Fruit fly (Drosophila melanogaster) whole organism, prepupa: ENCODE measurements around the gene CG8379.
A peak's percentile ranks its signal among the peaks of the same experiment; 100 is the strongest.

Source experiments
- Blimp-1 ChIP-seq: fragments of 200-800 bp; sonication (Bioruptor generic); optimal IDR thresholded peaks from 3 replicates; lab custom pipeline; 2017; ENCODE audit warnings: missing biosample characterization, missing genetic modification characterization, mild to moderate bottlenecking, moderate library complexity, missing genetic modification reagents
- CG11294 ChIP-seq: fragments of 200-800 bp; sonication (Bioruptor generic); IDR thresholded peaks from 2 replicates; pipeline ENCODE4 v1.3.6; 2022; ENCODE audit warnings: missing biosample characterization, missing genetic modification characterization
- CG11902 ChIP-seq: fragments of 200-800 bp; sonication (Bioruptor generic); optimal IDR thresholded peaks from 3 replicates; lab custom pipeline; 2016; ENCODE audit warnings: missing biosample characterization, missing genetic modification characterization
- CG15336 ChIP-seq: fragments of 200-800 bp; sonication (Bioruptor generic); IDR thresholded peaks from 2 replicates; pipeline ENCODE4 v1.3.6; 2022; ENCODE audit warnings: missing biosample characterization, missing genetic modification characterization
- CG16779 ChIP-seq: fragments of 200-800 bp; sonication (Bioruptor generic); optimal IDR thresholded peaks from 3 replicates; lab custom pipeline; 2017; ENCODE audit warnings: missing biosample characterization, mild to moderate bottlenecking, missing genetic modification characterization
- CG3032 ChIP-seq: fragments of 200-800 bp; optimal IDR thresholded peaks from 2 replicates; lab custom pipeline; 2019; ENCODE audit warnings: missing biosample characterization, mild to moderate bottlenecking, missing genetic modification characterization, moderate library complexity
- CG31627 ChIP-seq: fragments of 200-800 bp; sonication (Bioruptor generic); optimal IDR thresholded peaks from 3 replicates; lab custom pipeline; 2016; ENCODE audit warnings: missing biosample characterization, missing genetic modification characterization
- CG3919 ChIP-seq: fragments of 200-800 bp; sonication (Bioruptor generic); optimal IDR thresholded peaks from 3 replicates; lab custom pipeline; 2016; ENCODE audit warnings: missing biosample characterization, missing genetic modification characterization
- CG6276 ChIP-seq: fragments of 200-800 bp; sonication (Bioruptor generic); optimal IDR thresholded peaks from 2 replicates; lab custom pipeline; 2017; ENCODE audit warnings: missing biosample characterization, mild to moderate bottlenecking, missing genetic modification characterization
- CG6808 ChIP-seq: fragments of 200-800 bp; sonication (Bioruptor generic); optimal IDR thresholded peaks from 3 replicates; lab custom pipeline; 2017; ENCODE audit warnings: missing biosample characterization, missing genetic modification characterization, mild to moderate bottlenecking, moderate library complexity, missing genetic modification reagents
- CG6854 ChIP-seq: fragments of 200-800 bp; sonication (Bioruptor generic); optimal IDR thresholded peaks from 2 replicates; lab custom pipeline; 2017; ENCODE audit warnings: missing biosample characterization, mild to moderate bottlenecking, missing genetic modification characterization
- CG7368 ChIP-seq: fragments of 200-800 bp; sonication (Bioruptor generic); optimal IDR thresholded peaks from 3 replicates; lab custom pipeline; 2016; ENCODE audit warnings: missing biosample characterization, missing genetic modification characterization
- CG8119 ChIP-seq: fragments of 200-800 bp; sonication (Bioruptor generic); IDR thresholded peaks from 3 replicates; pipeline ENCODE4 v1.3.6; 2022; ENCODE audit warnings: missing biosample characterization, missing genetic modification characterization
- CG8319 ChIP-seq: fragments of 200-800 bp; sonication (Bioruptor generic); optimal IDR thresholded peaks from 3 replicates; lab custom pipeline; 2016; ENCODE audit warnings: missing biosample characterization, missing genetic modification characterization
- CG8632 ChIP-seq: fragments of 200-800 bp; sonication (Bioruptor generic); optimal IDR thresholded peaks from 3 replicates; lab custom pipeline; 2016; ENCODE audit warnings: missing biosample characterization, missing genetic modification characterization
- CG9139 ChIP-seq: fragments of 200-800 bp; sonication (Bioruptor generic); optimal IDR thresholded peaks from 3 replicates; lab custom pipeline; 2017; ENCODE audit warnings: missing biosample characterization, mild to moderate bottlenecking, missing genetic modification characterization
- Eip75B ChIP-seq: fragments of 200-800 bp; sonication (Bioruptor generic); optimal IDR thresholded peaks from 3 replicates; lab custom pipeline; 2016; ENCODE audit warnings: missing biosample characterization, missing genetic modification characterization
- Eip78C ChIP-seq: fragments of 200-800 bp; sonication (Bioruptor generic); peaks from one replicate; lab custom pipeline; 2016; ENCODE audit warnings: missing biosample characterization, missing genetic modification characterization
- Eip93F ChIP-seq: fragments of 200-800 bp; sonication (Bioruptor generic); optimal IDR thresholded peaks from 2 replicates; lab custom pipeline; 2016; ENCODE audit warnings: missing biosample characterization, mild to moderate bottlenecking, missing genetic modification characterization
- Ets96B ChIP-seq: fragments of 200-800 bp; optimal IDR thresholded peaks from 2 replicates; lab custom pipeline; 2019; ENCODE audit warnings: missing biosample characterization, mild to moderate bottlenecking, missing genetic modification characterization, moderate library complexity
- Met ChIP-seq: fragments of 200-800 bp; sonication (Bioruptor generic); optimal IDR thresholded peaks from 3 replicates; lab custom pipeline; 2016; ENCODE audit warnings: missing biosample characterization, missing genetic modification characterization
- OdsH ChIP-seq: fragments of 200-800 bp; sonication (Bioruptor generic); optimal IDR thresholded peaks from 3 replicates; lab custom pipeline; 2016; ENCODE audit warnings: missing biosample characterization, missing genetic modification characterization
- Sox14 ChIP-seq: fragments of 200-800 bp; sonication (Bioruptor generic); optimal IDR thresholded peaks from 3 replicates; lab custom pipeline; 2016; ENCODE audit warnings: missing biosample characterization, missing genetic modification characterization
- Sox15 ChIP-seq: fragments of 200-800 bp; sonication (Bioruptor generic); optimal IDR thresholded peaks from 3 replicates; lab custom pipeline; 2016; ENCODE audit warnings: missing biosample characterization, missing genetic modification characterization
- achi ChIP-seq: fragments of 200-800 bp; sonication (Bioruptor generic); optimal IDR thresholded peaks from 3 replicates; lab custom pipeline; 2016; ENCODE audit warnings: missing biosample characterization, missing genetic modification characterization
- acj6 ChIP-seq: fragments of 200-800 bp; sonication (Bioruptor generic); optimal IDR thresholded peaks from 3 replicates; lab custom pipeline; 2016; ENCODE audit warnings: missing biosample characterization, missing genetic modification characterization
- cyc ChIP-seq: fragments of 200-800 bp; sonication (Bioruptor generic); optimal IDR thresholded peaks from 3 replicates; lab custom pipeline; 2016; ENCODE audit warnings: missing biosample characterization, missing genetic modification characterization
- eg ChIP-seq: fragments of 200-800 bp; sonication (Bioruptor generic); IDR thresholded peaks from 3 replicates; pipeline ENCODE4 v1.3.6; 2022; ENCODE audit warnings: missing biosample characterization, missing genetic modification characterization
- esn ChIP-seq: fragments of 200-800 bp; sonication (Bioruptor generic); optimal IDR thresholded peaks from 2 replicates; lab custom pipeline; 2016; ENCODE audit warnings: missing biosample characterization, mild to moderate bottlenecking, missing genetic modification characterization, moderate library complexity
- fd59A ChIP-seq: fragments of 200-800 bp; sonication (Bioruptor generic); optimal IDR thresholded peaks from 2 replicates; lab custom pipeline; 2017; ENCODE audit warnings: missing biosample characterization, mild to moderate bottlenecking, missing genetic modification characterization, missing genetic modification reagents
- fd85E ChIP-seq: fragments of 200-800 bp; sonication (Bioruptor generic); optimal IDR thresholded peaks from 3 replicates; lab custom pipeline; 2016; ENCODE audit warnings: missing biosample characterization, missing genetic modification characterization
- fkh ChIP-seq: fragments of 200-800 bp; sonication (Bioruptor generic); optimal IDR thresholded peaks from 3 replicates; lab custom pipeline; 2017; ENCODE audit warnings: missing biosample characterization, mild to moderate bottlenecking, missing genetic modification characterization, moderate library complexity
- lz ChIP-seq: fragments of 200-800 bp; sonication (Bioruptor generic); optimal IDR thresholded peaks from 3 replicates; lab custom pipeline; 2016; ENCODE audit warnings: missing biosample characterization, missing genetic modification characterization
- pdm3 ChIP-seq: fragments of 200-800 bp; sonication (Bioruptor generic); optimal IDR thresholded peaks from 3 replicates; lab custom pipeline; 2016; ENCODE audit warnings: missing biosample characterization, missing genetic modification characterization
- salr ChIP-seq, 2 experiments: fragments of 200-800 bp; sonication (Bioruptor generic); optimal IDR thresholded peaks; 3 replicates each; lab custom pipeline; 2016 to 2018; ENCODE audit warnings: missing biosample characterization in 2 of 2, missing genetic modification characterization in 2 of 2, mild to moderate bottlenecking in 1 of 2
- spab ChIP-seq: fragments of 200-800 bp; sonication (Bioruptor generic); optimal IDR thresholded peaks from 2 replicates; lab custom pipeline; 2017; ENCODE audit warnings: missing biosample characterization, mild to moderate bottlenecking, missing genetic modification characterization, missing genetic modification reagents
- ss ChIP-seq, 2 experiments: fragments of 200-800 bp; sonication (Bioruptor generic); optimal IDR thresholded peaks; 2 replicates in 1 of 2; 3 replicates in 1 of 2; lab custom pipeline; 2017 to 2018; ENCODE audit warnings: mild to moderate bottlenecking in 2 of 2, missing biosample characterization in 2 of 2, missing genetic modification characterization in 2 of 2, moderate library complexity in 1 of 2

CG8379 gene

dm6 chr3R:8812342-8812966, 11.8 kb upstream of the CG8379 start (continued):
- TF ChIP-seq CG6276 (GFP tag; lab: Kevin White, UChicago) (peak; percentile 81), Met (GFP tag; lab: Kevin White, UChicago) (peak; percentile 44), achi (GFP tag; lab: Kevin White, UChicago) (peak; percentile 86), Eip78C (GFP tag; lab: Kevin White, UChicago) (peak; percentile 97), Eip93F (no peak), CG8119 (peak; percentile 93), ss (GFP tag; optimal IDR thresholded peaks at IDR 0.05; lab: Kevin White, UChicago) (peak; percentile 74 to 80), CG8319 (peak; percentile 57), fd59A (peak; percentile 69), salr (GFP tag; optimal IDR thresholded peaks at IDR 0.05; lab: Kevin White, UChicago) (peak; percentile 62 to 80), esn (GFP tag; lab: Kevin White, UChicago) (peak; percentile 68), CG7368 (peak; percentile 76), cyc (GFP tag; lab: Kevin White, UChicago) (peak; percentile 45), Blimp-1 (GFP tag; lab: Kevin White, UChicago) (no peak), Sox15 (GFP tag; lab: Kevin White, UChicago) (peak; percentile 40), lz (GFP tag; lab: Kevin White, UChicago) (peak; percentile 58), CG3919 (GFP tag; lab: Kevin White, UChicago) (peak; percentile 82), CG3032 (tag; lab: Kevin White, UChicago) (peak; percentile 71), CG11902 (GFP tag; lab: Kevin White, UChicago) (peak; percentile 54), CG31627 (GFP tag; lab: Kevin White, UChicago) (peak; percentile 57), CG11294 (peak; percentile 76; the same call in 1 of the 2 replicates), acj6 (GFP tag; lab: Kevin White, UChicago) (peak; percentile 84), pdm3 (GFP tag; lab: Kevin White, UChicago) (peak; percentile 88), CG16779 (peak; percentile 66), CG6854 (no peak)

dm6 chr3R:8813164-8813629, 11.0 kb upstream of the CG8379 start, which contains the start of gene CG9837:
Gene CG9837, minus strand, starts transcription at chr3R:8813579.
- no peak for TF ChIP-seq CG11902 (GFP tag; lab: Kevin White, UChicago)
- TF ChIP-seq CG6854, result no peak
- peak; percentile 4 for TF ChIP-seq fkh (GFP tag; lab: Kevin White, UChicago)
- no peak for TF ChIP-seq CG3032 (tag; lab: Kevin White, UChicago)

- TF ChIP-seq fkh (GFP tag; lab: Kevin White, UChicago) (peak; percentile 55), Eip93F (no peak), CG6808 (peak; percentile 16)
- TF ChIP-seq, all 60 proteins: peak for 2
Measured at dm6 chr3R:8814029-8814647, 10.1 kb upstream of the CG8379 start.

dm6 chr3R:8815074-8815473, 9.1 kb upstream of the CG8379 start:
- TF ChIP-seq fd59A, result no peak
- TF ChIP-seq pdm3 (GFP tag; lab: Kevin White, UChicago), result no peak
- peak; percentile 4 for TF ChIP-seq CG6808

dm6 chr3R:8818239-8818638, 6.0 kb upstream of the CG8379 start:
- TF ChIP-seq Eip78C (GFP tag; lab: Kevin White, UChicago), result no peak
- TF ChIP-seq eg (GFP tag; lab: Robert Waterston, UW), result 0 out of 3 replicates have a peak, but pooled peaks have one; percentile 21

- TF ChIP-seq OdsH (GFP tag; lab: Kevin White, UChicago) (no peak), fd85E (GFP tag; lab: Kevin White, UChicago) (no peak), Sox14 (peak; percentile 20), fkh (GFP tag; lab: Kevin White, UChicago) (peak; percentile 77), pdm3 (GFP tag; lab: Kevin White, UChicago) (peak; percentile 1), Sox15 (GFP tag; lab: Kevin White, UChicago) (no peak), Eip75B (GFP tag; lab: Kevin White, UChicago) (peak; percentile 30), salr (GFP tag; optimal IDR thresholded peaks at IDR 0.05; lab: Kevin White, UChicago) (no peak), spab (no peak), CG15336 (no peak), Blimp-1 (GFP tag; lab: Kevin White, UChicago) (no peak), eg (GFP tag; lab: Robert Waterston, UW) (no peak), CG3032 (tag; lab: Kevin White, UChicago) (no peak), lz (GFP tag; lab: Kevin White, UChicago) (peak; percentile 30), CG31627 (GFP tag; lab: Kevin White, UChicago) (no peak), CG8632 (GFP tag; lab: Kevin White, UChicago) (no peak), Ets96B (tag; lab: Kevin White, UChicago) (no peak), CG9139 (GFP tag; lab: Kevin White, UChicago) (no peak), Met (GFP tag; lab: Kevin White, UChicago) (peak; percentile 14), CG6808 (no peak), cyc (GFP tag; lab: Kevin White, UChicago) (peak; percentile 7)
Measured at dm6 chr3R:8819551-8820057, 4.6 kb upstream of the CG8379 start.
